Worm (Caenorhabditis elegans) whole organism, L2 larva: ENCODE measurements around the gene ZK856.19.
A peak's percentile ranks its signal among the peaks of the same experiment; 100 is the strongest.

ENCODE experiments used
- C34F6.9 ChIP-seq: fragments of 150-350 bp; optimal IDR thresholded peaks from 2 replicates; lab custom pipeline; 2014; ENCODE audit warnings: missing biosample characterization, missing genetic modification characterization
- F13H6.1 ChIP-seq: sonication (generic microtip); optimal IDR thresholded peaks from 2 replicates; lab custom pipeline; 2016; ENCODE audit warnings: missing genetic modification characterization, missing compliant biosample characterization
- R02D3.7 ChIP-seq: fragments of 150-350 bp; optimal IDR thresholded peaks from 2 replicates; lab custom pipeline; 2014; ENCODE audit warnings: missing biosample characterization, missing genetic modification characterization
- Y55F3AM.14 ChIP-seq: fragments of 200-800 bp; sonication (Bioruptor generic); optimal IDR thresholded peaks from 2 replicates; lab custom pipeline; 2018; ENCODE audit warnings: mild to moderate bottlenecking, missing genetic modification characterization, missing compliant biosample characterization
- ZK546.5 ChIP-seq: sonication (generic microtip); optimal IDR thresholded peaks from 2 replicates; lab custom pipeline; 2017; ENCODE audit warnings: missing biosample characterization, missing genetic modification characterization
- alr-1 ChIP-seq: fragments of 150-350 bp; optimal IDR thresholded peaks from 2 replicates; lab custom pipeline; 2014; ENCODE audit warnings: missing biosample characterization, missing genetic modification characterization
- ceh-16 ChIP-seq: fragments of 150-350 bp; optimal IDR thresholded peaks from 2 replicates; lab custom pipeline; 2014; ENCODE audit warnings: missing biosample characterization, missing genetic modification characterization
- crh-2 ChIP-seq: sonication (generic microtip); optimal IDR thresholded peaks from 2 replicates; lab custom pipeline; 2017; ENCODE audit warnings: missing biosample characterization, missing genetic modification characterization
- dmd-4 ChIP-seq: sonication (generic microtip); optimal IDR thresholded peaks from 2 replicates; lab custom pipeline; 2017; ENCODE audit warnings: missing biosample characterization, missing genetic modification characterization
- elt-1 ChIP-seq: fragments of 150-350 bp; optimal IDR thresholded peaks from 2 replicates; lab custom pipeline; 2014; ENCODE audit warnings: missing biosample characterization, missing genetic modification characterization
- elt-3 ChIP-seq: sonication (generic microtip); optimal IDR thresholded peaks from 2 replicates; lab custom pipeline; 2017; ENCODE audit warnings: missing biosample characterization, missing genetic modification characterization
- fos-1 ChIP-seq: fragments of 150-350 bp; optimal IDR thresholded peaks from 2 replicates; lab custom pipeline; 2014; ENCODE audit warnings: missing biosample characterization, missing genetic modification characterization
- lin-11 ChIP-seq: fragments of 150-350 bp; sonication (generic microtip); optimal IDR thresholded peaks from 2 replicates; lab custom pipeline; 2014; ENCODE audit warnings: missing biosample characterization, missing genetic modification characterization, inconsistent platforms, mixed read lengths
- lin-13 ChIP-seq: fragments of 150-350 bp; optimal IDR thresholded peaks from 2 replicates; lab custom pipeline; 2014; ENCODE audit warnings: missing biosample characterization, missing genetic modification reagents, missing genetic modification characterization
- lsy-2 ChIP-seq, 2 experiments: fragments of 150-350 bp in 1 of 2; sonication (generic microtip) in 1 of 2; optimal IDR thresholded peaks; 2 replicates each; lab custom pipeline; 2014 to 2017; ENCODE audit warnings: missing biosample characterization in 2 of 2, missing genetic modification characterization in 2 of 2
- mbf-1 ChIP-seq: sonication (generic microtip); optimal IDR thresholded peaks from 2 replicates; lab custom pipeline; 2017; ENCODE audit warnings: missing biosample characterization, missing genetic modification characterization
- mdl-1 ChIP-seq, 2 experiments: fragments of 150-350 bp in 1 of 2; sonication (generic microtip) in 1 of 2; optimal IDR thresholded peaks; 2 replicates each; lab custom pipeline; 2017; ENCODE audit warnings: missing biosample characterization in 2 of 2, missing genetic modification characterization in 2 of 2
- nhr-10 ChIP-seq: sonication (generic microtip); optimal IDR thresholded peaks from 2 replicates; lab custom pipeline; 2017; ENCODE audit warnings: missing biosample characterization, missing genetic modification characterization
- nhr-129 ChIP-seq: fragments of 150-350 bp; optimal IDR thresholded peaks from 2 replicates; lab custom pipeline; 2014; ENCODE audit warnings: missing biosample characterization, missing genetic modification characterization
- nhr-21 ChIP-seq: fragments of 150-350 bp; optimal IDR thresholded peaks from 2 replicates; lab custom pipeline; 2014; ENCODE audit warnings: missing biosample characterization, missing genetic modification characterization
- nhr-237 ChIP-seq: fragments of 150-350 bp; optimal IDR thresholded peaks from 2 replicates; lab custom pipeline; 2014; ENCODE audit warnings: missing biosample characterization, missing genetic modification characterization
- nhr-25 ChIP-seq: fragments of 150-350 bp; sonication (generic microtip); optimal IDR thresholded peaks from 3 replicates; lab custom pipeline; 2014; ENCODE audit warnings: missing biosample characterization, missing genetic modification characterization
- nhr-6 ChIP-seq: fragments of 150-350 bp; optimal IDR thresholded peaks from 2 replicates; lab custom pipeline; 2014; ENCODE audit warnings: missing biosample characterization, missing genetic modification characterization
- nhr-77 ChIP-seq: fragments of 150-350 bp; optimal IDR thresholded peaks from 2 replicates; lab custom pipeline; 2014; ENCODE audit warnings: missing biosample characterization, missing genetic modification characterization
- peb-1 ChIP-seq: fragments of 150-350 bp; optimal IDR thresholded peaks from 2 replicates; lab custom pipeline; 2014; ENCODE audit warnings: missing biosample characterization, missing genetic modification characterization
- sem-4 ChIP-seq: fragments of 150-350 bp; optimal IDR thresholded peaks from 2 replicates; lab custom pipeline; 2014; ENCODE audit warnings: missing biosample characterization, missing genetic modification reagents, missing genetic modification characterization
- skn-1 ChIP-seq: sonication (generic microtip); optimal IDR thresholded peaks from 2 replicates; lab custom pipeline; 2017; ENCODE audit warnings: missing biosample characterization, missing genetic modification characterization
- sma-3 ChIP-seq: sonication (generic microtip); optimal IDR thresholded peaks from 2 replicates; lab custom pipeline; 2016; ENCODE audit warnings: missing genetic modification reagents, missing genetic modification characterization, missing compliant biosample characterization
- sma-9 ChIP-seq, 2 experiments: fragments of 150-350 bp in 1 of 2; sonication (generic microtip) in 1 of 2; optimal IDR thresholded peaks; 2 replicates each; lab custom pipeline; 2014 to 2016; ENCODE audit warnings: missing genetic modification characterization in 2 of 2, mild to moderate bottlenecking in 1 of 2, missing biosample characterization in 1 of 2, missing compliant biosample characterization in 1 of 2, missing genetic modification reagents in 1 of 2, moderate library complexity in 1 of 2
- unc-55 ChIP-seq: fragments of 150-350 bp; sonication (generic microtip); optimal IDR thresholded peaks from 3 replicates; lab custom pipeline; 2014; ENCODE audit warnings: missing biosample characterization, missing genetic modification reagents, missing genetic modification characterization
- zag-1 ChIP-seq: fragments of 150-350 bp; optimal IDR thresholded peaks from 2 replicates; lab custom pipeline; 2014; ENCODE audit warnings: missing biosample characterization, missing genetic modification characterization
- ztf-1 ChIP-seq: fragments of 200-800 bp; sonication (Bioruptor generic); conservative IDR thresholded peaks from 2 replicates; pipeline ENCODE4 v1.3.6; 2022; ENCODE audit warnings: missing genetic modification characterization, missing compliant biosample characterization
- ztf-11 ChIP-seq: sonication (generic microtip); optimal IDR thresholded peaks from 2 replicates; lab custom pipeline; 2017; ENCODE audit warnings: missing biosample characterization, missing genetic modification characterization
- ztf-4 ChIP-seq: fragments of 150-350 bp; optimal IDR thresholded peaks from 2 replicates; lab custom pipeline; 2014; ENCODE audit warnings: missing biosample characterization, missing genetic modification characterization

The ZK856.19 gene

DNA sequence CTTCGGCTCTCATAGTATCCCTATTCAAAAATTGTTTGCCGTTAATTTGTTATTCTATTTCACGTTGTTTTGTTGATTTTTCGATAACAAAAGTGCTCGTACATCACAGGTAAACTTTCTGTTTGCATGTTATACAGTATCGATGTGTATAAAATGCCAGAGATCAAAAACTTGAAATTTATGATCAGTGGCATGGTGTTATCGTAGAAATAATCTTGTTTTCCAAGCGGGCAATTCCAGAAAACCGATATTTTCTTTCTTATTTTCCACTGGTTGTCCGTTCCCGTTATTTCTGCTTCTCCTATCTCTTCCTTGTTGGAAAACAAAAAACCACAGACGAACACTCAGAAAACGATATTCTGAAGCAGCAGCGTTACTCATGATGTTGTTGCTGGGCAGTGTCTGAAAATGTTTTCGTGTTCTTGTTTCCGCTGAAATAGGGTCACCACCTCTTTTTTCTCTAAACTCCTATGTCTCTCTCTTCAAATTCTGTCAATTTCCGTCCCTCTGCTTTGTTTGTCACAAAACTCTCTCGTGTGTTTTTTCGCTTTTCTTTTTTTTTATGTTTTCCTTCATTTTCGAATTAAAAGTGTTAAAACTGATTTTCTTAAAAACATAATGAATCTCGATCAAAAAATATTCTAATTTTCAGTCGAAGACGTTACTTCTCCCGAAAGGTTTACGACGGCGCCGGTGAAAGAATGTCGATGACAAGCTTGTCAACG lies 43.7 kb upstream of the ZK856.19 start, which contains the start of gene akt-1:
Gene akt-1 (plus strand): TSS at position 651 of the 725 bp plus-strand sequence.
- TF ChIP-seq F13H6.1 (tag; lab: Kevin White, UChicago) = no peak
- no peak for TF ChIP-seq lin-13 (GFP tag; lab: Kevin White, UChicago)
- TF ChIP-seq ztf-4 (tag; lab: Kevin White, UChicago) = no peak
- no peak for TF ChIP-seq alr-1
- TF ChIP-seq sma-3 (GFP tag; lab: Kevin White, UChicago) = no peak
- TF ChIP-seq unc-55 (GFP tag; lab: Kevin White, UChicago) = no peak
- TF ChIP-seq mbf-1 (tag; lab: Kevin White, UChicago) = no peak
- no peak for TF ChIP-seq fos-1 (tag; lab: Kevin White, UChicago)
- no peak for TF ChIP-seq skn-1 (tag; lab: Kevin White, UChicago)
- TF ChIP-seq nhr-21 (tag; lab: Kevin White, UChicago) = no peak
- TF ChIP-seq nhr-237 (tag; lab: Kevin White, UChicago) = no peak
- TF ChIP-seq ztf-1 (GFP tag; lab: Robert Waterston, UW) = no peak
- no peak for TF ChIP-seq nhr-6 (tag; lab: Kevin White, UChicago)
- TF ChIP-seq nhr-129 (tag; lab: Kevin White, UChicago) = no peak
- TF ChIP-seq zag-1 (tag; lab: Kevin White, UChicago) = no peak
- no peak for TF ChIP-seq ZK546.5 (tag; lab: Kevin White, UChicago)
- TF ChIP-seq peb-1 (tag; lab: Kevin White, UChicago) = no peak

DNA sequence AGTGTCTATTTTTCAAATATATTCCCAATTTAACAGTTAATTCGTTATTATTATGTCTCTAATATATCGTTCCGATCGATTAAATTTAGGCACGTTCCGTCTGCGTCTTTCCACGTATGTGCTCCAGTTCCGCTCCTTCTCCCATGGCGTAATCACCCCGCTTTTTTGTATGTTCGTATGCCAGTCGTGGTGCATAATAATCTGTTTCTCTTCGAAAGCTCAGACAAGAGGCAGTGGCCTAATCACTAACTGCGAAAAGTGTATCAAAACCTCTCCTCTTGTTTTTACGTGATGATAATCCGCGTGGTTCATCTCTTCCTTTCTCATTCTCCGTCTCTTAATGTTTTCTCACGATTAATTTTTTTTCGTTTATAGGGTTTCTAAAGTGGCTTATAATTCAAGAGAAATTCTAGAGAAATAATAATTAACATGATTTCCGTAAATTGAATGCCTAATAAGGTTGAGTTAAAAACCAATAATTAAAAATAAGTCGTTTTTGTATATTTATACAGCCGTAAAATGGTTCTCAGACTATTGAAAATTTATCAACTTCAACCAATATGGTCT lies 43.0 kb upstream of the ZK856.19 start:
- peak; percentile 37 for TF ChIP-seq C34F6.9 (tag; lab: Kevin White, UChicago)
- TF ChIP-seq lsy-2 (tag; optimal IDR thresholded peaks at IDR 0.05; lab: Kevin White, UChicago) = peak in 1 of 2 experiments; percentile 38
- TF ChIP-seq nhr-129 (tag; lab: Kevin White, UChicago) = peak; percentile 32
- TF ChIP-seq ztf-11 = no peak
- no peak for TF ChIP-seq nhr-10 (tag; lab: Kevin White, UChicago)

- TF ChIP-seq skn-1 (tag; lab: Kevin White, UChicago) (no peak), mdl-1 (tag; optimal IDR thresholded peaks at IDR 0.05; lab: Kevin White, UChicago) (peak in 1 of 2 experiments; percentile 15), ztf-11 (no peak), sma-9 (GFP tag; optimal IDR thresholded peaks at IDR 0.05; lab: Kevin White, UChicago) (peak; percentile 0), sma-9 (tag; optimal IDR thresholded peaks at IDR 0.05; lab: Kevin White, UChicago) (no peak)
- TF ChIP-seq, all 48 proteins: peak for 2
Observed at ce11 chrV:10246967-10247366, 42.3 kb upstream of the ZK856.19 start.

DNA sequence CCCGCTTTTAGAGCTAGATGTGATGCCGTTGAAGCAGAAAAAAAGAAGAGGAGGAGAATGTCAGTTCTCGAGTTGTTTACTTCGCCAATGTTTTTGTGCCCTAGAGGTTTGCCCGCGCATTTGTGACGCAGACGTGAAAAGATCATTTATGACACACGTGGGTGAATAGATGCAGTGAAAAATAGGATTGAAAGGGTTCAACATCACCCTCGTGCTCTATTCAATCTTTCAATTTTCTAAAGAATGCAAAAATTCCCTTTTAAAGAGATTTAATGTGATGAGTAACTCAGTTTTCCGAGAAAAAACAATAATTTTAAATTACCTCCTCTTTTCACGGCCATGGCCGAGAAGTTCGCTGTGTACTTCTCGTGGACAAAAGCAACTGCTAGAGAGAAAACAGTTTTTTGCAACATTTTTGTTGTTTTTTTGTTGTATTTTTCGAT lies 41.8 kb upstream of the ZK856.19 start:
- TF ChIP-seq Y55F3AM.14 (GFP tag; lab: Kevin White, UChicago) (no peak), lin-11 (peak; percentile 19), dmd-4 (no peak), fos-1 (tag; lab: Kevin White, UChicago) (peak; percentile 6), mdl-1 (tag; optimal IDR thresholded peaks at IDR 0.05; lab: Kevin White, UChicago) (peak; percentile 72 to 94), C34F6.9 (tag; lab: Kevin White, UChicago) (peak; percentile 79), elt-3 (tag; lab: Kevin White, UChicago) (no peak), ztf-4 (tag; lab: Kevin White, UChicago) (peak; percentile 29), nhr-129 (tag; lab: Kevin White, UChicago) (peak; percentile 88), lin-13 (GFP tag; lab: Kevin White, UChicago) (peak; percentile 27), lsy-2 (tag; optimal IDR thresholded peaks at IDR 0.05; lab: Kevin White, UChicago) (peak; percentile 11 to 73), R02D3.7 (tag; lab: Kevin White, UChicago) (no peak), nhr-6 (tag; lab: Kevin White, UChicago) (peak; percentile 47), sma-9 (GFP tag; optimal IDR thresholded peaks at IDR 0.05; lab: Kevin White, UChicago) (peak; percentile 67), sma-9 (tag; optimal IDR thresholded peaks at IDR 0.05; lab: Kevin White, UChicago) (no peak), sem-4 (tag; lab: Kevin White, UChicago) (no peak), nhr-21 (tag; lab: Kevin White, UChicago) (peak; percentile 46), ceh-16 (no peak), elt-1 (no peak), F13H6.1 (tag; lab: Kevin White, UChicago) (no peak), crh-2 (tag; lab: Kevin White, UChicago) (peak; percentile 68), zag-1 (tag; lab: Kevin White, UChicago) (no peak), nhr-77 (tag; lab: Kevin White, UChicago) (no peak), nhr-25 (no peak), ZK546.5 (tag; lab: Kevin White, UChicago) (no peak)
- TF ChIP-seq, all 48 proteins: peak for 12
